Fruit fly (Drosophila melanogaster): ENCODE data around the gene CG18622.

Gene CG18622

DNA sequence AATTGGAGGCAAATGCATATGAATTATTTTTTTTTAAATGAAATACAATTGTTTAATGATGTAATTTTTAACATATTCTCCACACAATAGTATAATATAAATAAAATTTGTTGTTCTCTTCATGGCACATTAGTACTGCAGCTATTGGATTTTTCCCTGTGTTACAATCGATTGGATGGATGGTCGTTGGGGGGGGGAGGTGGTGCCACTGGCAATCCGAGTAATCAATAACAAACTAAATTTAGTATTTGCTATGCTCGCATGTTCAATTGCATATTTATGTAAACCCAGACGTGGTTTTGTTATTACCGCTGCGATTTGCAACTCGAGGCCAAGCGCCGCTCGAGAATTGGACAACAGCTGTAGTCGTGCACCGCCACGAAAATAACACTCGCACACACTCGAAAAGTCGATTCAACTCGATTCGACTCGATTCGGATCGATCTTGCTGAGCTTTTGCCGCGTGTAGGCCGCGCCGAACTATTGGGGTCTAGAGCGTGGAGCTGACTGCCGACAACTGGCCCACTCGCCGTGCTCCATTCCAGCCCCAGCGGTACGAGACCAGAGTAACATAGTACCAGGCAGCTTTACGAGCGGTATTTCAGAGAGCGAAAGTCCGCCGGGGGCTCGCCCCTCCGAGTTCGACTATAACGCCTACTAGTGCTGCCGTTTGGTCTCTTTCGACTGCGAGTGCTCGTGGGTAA lies at the start of gene CG18622:
TSS of gene CG18622 (minus strand) at position 513 of the 704 bp plus-strand sequence.
- TF ChIP-seq CG8301 (tag; optimal IDR thresholded peaks at IDR 0.05) (no peak), CG10348 (GFP tag; IDR thresholded peaks at IDR 0.05) (0 out of 2 replicates have a peak, but pooled peaks have one; percentile 12), CG13204 (GFP tag; optimal IDR thresholded peaks at IDR 0.05) (peak; percentile 87), CG34367 (tag; optimal IDR thresholded peaks at IDR 0.05) (no peak), CG15710 (tag; optimal IDR thresholded peaks at IDR 0.05) (no peak), Pif1A (GFP tag; optimal IDR thresholded peaks at IDR 0.05) (no peak), gl (tag; optimal IDR thresholded peaks at IDR 0.05) (no peak), Snoo (tag; optimal IDR thresholded peaks at IDR 0.05) (no peak), fd96Ca (GFP tag; IDR thresholded peaks at IDR 0.05) (0 out of 3 replicates have a peak, but pooled peaks have one; percentile 18), CG17806 (tag; optimal IDR thresholded peaks at IDR 0.05) (no peak), CG14655 (GFP tag; optimal IDR thresholded peaks at IDR 0.05) (peak; percentile 5)

DNA sequence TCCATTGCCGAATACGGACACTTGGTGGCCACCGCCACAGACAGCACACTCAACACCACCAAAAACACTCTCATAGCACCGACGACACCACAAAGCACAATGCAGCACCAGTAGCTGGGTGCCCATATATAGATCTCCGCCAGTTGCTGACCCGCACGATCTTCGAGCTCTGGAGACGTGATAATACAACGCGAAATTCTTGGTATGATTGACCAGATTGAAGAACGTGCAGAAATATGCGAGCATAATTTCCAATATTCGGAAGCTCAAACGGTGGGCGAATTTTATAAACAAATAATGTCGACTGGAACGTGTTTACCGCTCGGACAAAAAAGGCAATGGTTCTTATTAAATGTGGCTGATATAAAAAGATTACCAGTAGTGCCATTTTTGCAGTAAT lies 48.4 kb upstream of the CG18622 start, which contains the start of gene CG4009:
TSS of gene CG4009 (minus strand) at position 101 of the 400 bp plus-strand sequence.
- TF ChIP-seq rn (GFP tag; IDR thresholded peaks at IDR 0.05) (no peak), fd96Ca (GFP tag; IDR thresholded peaks at IDR 0.05) (no peak), CG8301 (tag; optimal IDR thresholded peaks at IDR 0.05) (no peak), CG34367 (tag; optimal IDR thresholded peaks at IDR 0.05) (no peak), CG8159 (tag; optimal IDR thresholded peaks at IDR 0.05) (no peak), CG17806 (tag; optimal IDR thresholded peaks at IDR 0.05) (no peak), CG9948 (tag; optimal IDR thresholded peaks at IDR 0.05) (no peak), Ets98B (GFP tag; IDR thresholded peaks at IDR 0.05) (no peak), Pif1A (GFP tag; optimal IDR thresholded peaks at IDR 0.05) (no peak), gl (tag; optimal IDR thresholded peaks at IDR 0.05) (no peak), CG15710 (tag; optimal IDR thresholded peaks at IDR 0.05) (no peak), CG10348 (GFP tag; IDR thresholded peaks at IDR 0.05) (no peak), CG13204 (GFP tag; optimal IDR thresholded peaks at IDR 0.05) (no peak), D1 (tag; optimal IDR thresholded peaks at IDR 0.05) (no peak), Snoo (tag; optimal IDR thresholded peaks at IDR 0.05) (no peak)

DNA sequence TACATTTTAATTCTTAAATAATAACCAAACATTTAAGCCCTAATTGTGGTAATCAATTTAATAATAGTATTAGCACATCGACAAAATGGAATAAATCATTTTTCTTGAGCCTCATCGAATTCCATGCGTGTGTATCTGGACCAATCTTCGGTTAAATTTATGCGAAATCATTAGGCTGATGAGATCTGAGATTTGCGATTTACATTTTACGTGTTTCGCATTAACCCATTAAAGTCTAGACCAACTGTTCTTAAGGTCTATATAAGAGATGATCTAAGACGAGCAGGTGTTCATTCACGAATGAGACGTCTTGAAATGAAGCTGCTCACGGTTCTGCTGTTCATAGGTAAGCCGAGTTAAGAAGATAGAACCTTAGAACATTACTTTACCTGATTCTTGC lies 44.0 kb upstream of the CG18622 start, which contains the start of gene CG31268:
TSS of gene CG31268 (plus strand) at position 301 of the 400 bp plus-strand sequence.
- TF ChIP-seq fd96Ca (GFP tag; IDR thresholded peaks at IDR 0.05) (no peak), CG17806 (tag; optimal IDR thresholded peaks at IDR 0.05) (no peak), CG8159 (tag; optimal IDR thresholded peaks at IDR 0.05) (no peak), CG8301 (tag; optimal IDR thresholded peaks at IDR 0.05) (no peak), CG4496 (GFP tag; IDR thresholded peaks at IDR 0.05) (no peak), rn (GFP tag; IDR thresholded peaks at IDR 0.05) (no peak), Snoo (tag; optimal IDR thresholded peaks at IDR 0.05) (no peak), gl (tag; optimal IDR thresholded peaks at IDR 0.05) (no peak), CG13204 (GFP tag; optimal IDR thresholded peaks at IDR 0.05) (no peak), CG14655 (GFP tag; optimal IDR thresholded peaks at IDR 0.05) (no peak), CG34367 (tag; optimal IDR thresholded peaks at IDR 0.05) (no peak), CG32121 (GFP tag; IDR thresholded peaks at IDR 0.05) (no peak), EcR (GFP tag; optimal IDR thresholded peaks at IDR 0.05) (no peak), CG12605 (GFP tag; IDR thresholded peaks at IDR 0.05) (no peak), Pif1A (GFP tag; optimal IDR thresholded peaks at IDR 0.05) (no peak)

DNA sequence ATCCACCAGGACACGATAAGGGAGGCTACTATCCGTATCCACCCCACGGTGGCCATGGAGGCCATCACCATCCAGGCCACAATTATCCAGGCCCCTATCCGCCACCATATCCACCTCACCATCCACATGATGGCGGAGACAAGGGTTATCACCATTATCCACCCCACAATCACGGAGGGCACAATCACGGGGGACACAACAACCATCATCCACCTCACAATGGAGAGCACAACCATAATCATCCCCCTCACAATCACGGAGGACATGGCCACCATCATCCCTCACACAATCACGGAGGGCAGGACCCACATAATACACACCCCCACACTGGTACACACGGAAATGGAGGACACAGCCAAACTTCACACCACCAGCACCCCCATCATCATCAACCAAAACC lies 42.3 kb upstream of the CG18622 start:
- TF ChIP-seq CG13204 (GFP tag; optimal IDR thresholded peaks at IDR 0.05) (no peak), Snoo (tag; optimal IDR thresholded peaks at IDR 0.05) (no peak), CG10348 (GFP tag; IDR thresholded peaks at IDR 0.05) (no peak), CG32121 (GFP tag; IDR thresholded peaks at IDR 0.05) (no peak), CG15710 (tag; optimal IDR thresholded peaks at IDR 0.05) (no peak), CG9948 (tag; optimal IDR thresholded peaks at IDR 0.05) (no peak), EcR (GFP tag; optimal IDR thresholded peaks at IDR 0.05) (no peak), CG34367 (tag; optimal IDR thresholded peaks at IDR 0.05) (no peak), Pif1A (GFP tag; optimal IDR thresholded peaks at IDR 0.05) (no peak), CG4496 (GFP tag; IDR thresholded peaks at IDR 0.05) (no peak), gl (tag; optimal IDR thresholded peaks at IDR 0.05) (no peak), CG8301 (tag; optimal IDR thresholded peaks at IDR 0.05) (no peak), CG12605 (GFP tag; IDR thresholded peaks at IDR 0.05) (no peak), CG17806 (tag; optimal IDR thresholded peaks at IDR 0.05) (no peak), CG8159 (tag; optimal IDR thresholded peaks at IDR 0.05) (no peak), CG14655 (GFP tag; optimal IDR thresholded peaks at IDR 0.05) (no peak), Pif1B (GFP tag; optimal IDR thresholded peaks at IDR 0.05) (no peak), Ets98B (GFP tag; IDR thresholded peaks at IDR 0.05) (no peak), rn (GFP tag; IDR thresholded peaks at IDR 0.05) (no peak), fd96Ca (GFP tag; IDR thresholded peaks at IDR 0.05) (no peak)

DNA sequence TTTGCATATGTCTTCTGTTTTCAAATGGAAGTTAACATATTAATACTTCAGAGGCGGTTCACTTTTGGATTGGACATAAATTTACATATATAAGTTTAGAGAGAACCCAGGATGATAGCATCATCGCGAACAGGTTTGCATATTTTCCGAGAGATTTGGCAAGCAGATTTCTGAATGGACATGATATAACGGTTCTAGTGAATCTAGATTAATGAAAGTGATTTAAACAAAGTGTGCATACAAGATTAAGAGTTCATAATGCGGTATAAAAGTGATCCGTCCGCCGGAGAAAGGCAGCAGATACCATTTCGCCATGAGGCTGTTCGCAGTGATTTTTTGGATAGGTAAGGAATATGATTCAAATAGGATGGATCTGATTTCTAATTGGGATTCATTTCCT lies 40.9 kb upstream of the CG18622 start, which contains the start of gene CG5225:
TSS of gene CG5225 (plus strand) at position 301 of the 400 bp plus-strand sequence.
- TF ChIP-seq Pif1A (GFP tag; optimal IDR thresholded peaks at IDR 0.05) = no peak
- no peak for TF ChIP-seq Ets98B (GFP tag; IDR thresholded peaks at IDR 0.05)
- TF ChIP-seq CG9948 (tag; optimal IDR thresholded peaks at IDR 0.05) = no peak
- no peak for TF ChIP-seq CG12605 (GFP tag; IDR thresholded peaks at IDR 0.05)
- TF ChIP-seq CG8301 (tag; optimal IDR thresholded peaks at IDR 0.05) = no peak
- no peak for TF ChIP-seq CG34367 (tag; optimal IDR thresholded peaks at IDR 0.05)
- no peak for TF ChIP-seq CG10348 (GFP tag; IDR thresholded peaks at IDR 0.05)
- no peak for TF ChIP-seq fd96Ca (GFP tag; IDR thresholded peaks at IDR 0.05)
- TF ChIP-seq CG32121 (GFP tag; IDR thresholded peaks at IDR 0.05) = no peak

DNA sequence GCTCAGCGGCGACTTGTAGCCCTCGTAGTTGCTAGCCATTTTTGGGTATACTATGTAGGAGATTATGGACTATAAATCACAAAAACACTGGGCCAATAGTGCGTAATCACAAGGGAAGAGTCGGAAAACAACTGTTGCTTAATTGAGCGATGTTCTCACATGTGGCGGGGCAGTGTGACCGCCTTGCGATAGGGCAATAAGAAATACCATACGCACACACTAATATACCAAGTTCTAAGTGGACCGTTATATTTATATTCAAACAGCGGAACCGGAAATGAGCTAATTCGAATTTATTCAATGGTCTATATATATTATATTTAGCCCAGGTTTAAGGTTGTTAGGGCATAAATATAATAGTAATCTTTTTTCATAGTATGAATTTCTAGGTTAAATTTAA lies 33.4 kb upstream of the CG18622 start, which contains the start of gene Adsl:
TSS of gene Adsl (minus strand) at position 165 of the 400 bp plus-strand sequence.
- TF ChIP-seq EcR (GFP tag; optimal IDR thresholded peaks at IDR 0.05) = no peak
- TF ChIP-seq CG10348 (GFP tag; IDR thresholded peaks at IDR 0.05) = no peak
- TF ChIP-seq CG8159 (tag; optimal IDR thresholded peaks at IDR 0.05) = peak; percentile 39
- no peak for TF ChIP-seq CG34367 (tag; optimal IDR thresholded peaks at IDR 0.05)
- TF ChIP-seq CG15710 (tag; optimal IDR thresholded peaks at IDR 0.05) = no peak
- TF ChIP-seq CG13204 (GFP tag; optimal IDR thresholded peaks at IDR 0.05) = no peak
- TF ChIP-seq rn (GFP tag; IDR thresholded peaks at IDR 0.05) = no peak
- TF ChIP-seq CG32121 (GFP tag; IDR thresholded peaks at IDR 0.05) = no peak
- no peak for TF ChIP-seq CG14655 (GFP tag; optimal IDR thresholded peaks at IDR 0.05)
- no peak for TF ChIP-seq CG17806 (tag; optimal IDR thresholded peaks at IDR 0.05)
- TF ChIP-seq Ets98B (GFP tag; IDR thresholded peaks at IDR 0.05) = no peak
- no peak for TF ChIP-seq gl (tag; optimal IDR thresholded peaks at IDR 0.05)
- peak; percentile 53 for TF ChIP-seq CG4496 (GFP tag; IDR thresholded peaks at IDR 0.05)
- peak; percentile 78 for TF ChIP-seq CG12605 (GFP tag; IDR thresholded peaks at IDR 0.05)
- peak; percentile 59 for TF ChIP-seq Pif1A (GFP tag; optimal IDR thresholded peaks at IDR 0.05)
- no peak for TF ChIP-seq CG9948 (tag; optimal IDR thresholded peaks at IDR 0.05)
- peak; percentile 9 for TF ChIP-seq CG8301 (tag; optimal IDR thresholded peaks at IDR 0.05)
- peak; percentile 61 for TF ChIP-seq D1 (tag; optimal IDR thresholded peaks at IDR 0.05)
- TF ChIP-seq fd96Ca (GFP tag; IDR thresholded peaks at IDR 0.05) = no peak
- peak; percentile 79 for TF ChIP-seq Snoo (tag; optimal IDR thresholded peaks at IDR 0.05)
- peak; percentile 8 for TF ChIP-seq Pif1B (GFP tag; optimal IDR thresholded peaks at IDR 0.05)

All from whole organism, pupa.